Worm (Caenorhabditis elegans) whole organism, L1 larva: Measurements from ENCODE around the gene F22H10.2.

Experiments used
- fkh-10 ChIP-seq: sonication (generic microtip); optimal IDR thresholded peaks from 2 replicates; lab custom pipeline; 2017; ENCODE audit warnings: missing biosample characterization, missing genetic modification reagents, missing genetic modification characterization
- nhr-237 ChIP-seq: fragments of 150-350 bp; optimal IDR thresholded peaks from 2 replicates; lab custom pipeline; 2014; ENCODE audit warnings: missing biosample characterization, missing genetic modification characterization
- nhr-28 ChIP-seq: fragments of 150-350 bp; optimal IDR thresholded peaks from 2 replicates; lab custom pipeline; 2014; ENCODE audit warnings: missing biosample characterization, missing genetic modification characterization
- pag-3 ChIP-seq: sonication (generic microtip); optimal IDR thresholded peaks from 2 replicates; lab custom pipeline; 2017; ENCODE audit warnings: missing genetic modification characterization, mild to moderate bottlenecking, missing compliant biosample characterization, antibody characterized with exemption, borderline replicate concordance; ENCODE audit not compliant: insufficient read depth
- pqm-1 ChIP-seq: sonication (generic microtip); optimal IDR thresholded peaks from 3 replicates; lab custom pipeline; 2017; ENCODE audit warnings: missing biosample characterization, missing genetic modification characterization
- tbx-2 ChIP-seq: sonication (generic microtip); optimal IDR thresholded peaks from 2 replicates; lab custom pipeline; 2016; ENCODE audit warnings: missing genetic modification characterization, missing compliant biosample characterization

DNA sequence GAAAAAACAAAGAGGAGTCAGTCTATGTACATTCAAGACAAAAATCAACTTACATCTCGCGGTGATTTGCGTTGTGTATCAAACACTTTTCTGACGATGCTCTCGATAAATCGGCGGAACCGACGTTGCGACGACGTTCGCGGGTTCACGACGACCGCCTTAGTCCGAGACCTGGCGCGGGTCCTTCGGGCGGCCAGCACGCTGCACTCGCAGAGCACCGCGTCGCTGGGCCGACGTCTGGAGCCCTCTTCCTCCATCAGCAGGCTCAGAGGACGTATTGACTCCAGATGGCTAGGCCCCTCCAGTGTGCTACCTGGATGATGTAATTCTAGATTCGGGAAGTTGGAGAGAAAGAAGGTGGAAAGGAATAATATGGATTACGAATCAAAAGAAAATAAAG, 36.1 kb upstream of the F22H10.2 start:
- no peak for TF ChIP-seq pqm-1 (tag; lab: Kevin White, UChicago)
- no peak for TF ChIP-seq nhr-237 (tag; lab: Kevin White, UChicago)
- TF ChIP-seq tbx-2 (tag; lab: Kevin White, UChicago), result no peak
- no peak for TF ChIP-seq nhr-28
- no peak for TF ChIP-seq fkh-10
- no peak for TF ChIP-seq pag-3 (tag; lab: Kevin White, UChicago)
